Worm (Caenorhabditis elegans): ENCODE results near the gene Y37E11B.1.
"Not testable (repeated sequence)": the region's sequence is repeated elsewhere in the genome, so short reads cannot be mapped to it uniquely, and the experiment has no call there.

Gene Y37E11B.1

DNA sequence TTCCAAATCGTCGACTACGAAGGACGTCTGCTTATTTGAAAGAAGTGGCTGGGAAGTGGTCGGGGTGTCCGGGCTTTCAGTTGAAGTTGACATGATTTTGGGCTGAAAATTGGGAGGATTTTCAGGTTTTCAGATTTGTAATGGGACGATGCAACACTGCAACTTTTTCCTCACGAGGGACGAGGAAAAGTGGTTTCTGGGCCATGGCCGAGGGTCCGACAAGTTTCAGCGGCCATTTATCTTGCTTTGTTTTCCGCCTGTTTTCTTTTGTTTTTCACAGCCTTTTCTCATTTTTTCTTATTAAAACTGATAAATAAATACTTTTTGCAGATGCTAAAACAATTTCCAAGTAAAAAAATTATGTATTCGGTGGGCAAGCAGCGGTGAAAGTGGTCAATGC lies 3.4 kb downstream of the Y37E11B.1 start, which contains the start of gene blos-7:
blos-7 (minus strand) TSS at position 101 of the 400 bp plus-strand sequence.
- TF ChIP-seq elt-2 (tag; optimal IDR thresholded peaks at IDR 0.05); fax-1 (tag; optimal IDR thresholded peaks at IDR 0.05); K09A11.1 (tag; optimal IDR thresholded peaks at IDR 0.05; ENCODE audit: insufficient read depth): not testable (repeated sequence)

DNA sequence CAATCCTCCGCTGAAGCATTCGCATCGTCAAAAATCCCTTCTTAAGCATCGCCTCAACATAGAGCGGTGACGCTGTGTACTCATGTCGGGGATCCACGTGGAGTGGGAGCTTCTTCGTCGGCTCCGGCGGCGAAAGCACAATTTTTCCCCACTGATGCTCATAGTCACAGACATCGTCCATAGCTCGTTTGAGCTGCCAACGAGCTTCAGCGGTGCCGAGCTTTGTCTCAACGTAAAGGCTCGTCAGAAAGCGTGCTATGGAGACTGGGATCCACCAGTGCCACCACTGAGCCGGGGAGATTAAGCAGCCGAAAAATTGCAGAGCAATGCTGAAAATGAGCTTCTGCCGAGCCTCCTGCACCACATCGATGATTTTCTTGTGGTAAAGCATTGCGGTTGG lies 11.4 kb downstream of the Y37E11B.1 start:
- TF ChIP-seq fax-1 (tag; optimal IDR thresholded peaks at IDR 0.05) (no peak), pqm-1 (tag; optimal IDR thresholded peaks at IDR 0.05) (no peak), pha-4 (tag; optimal IDR thresholded peaks at IDR 0.05) (no peak), gmeb-2 (tag; optimal IDR thresholded peaks at IDR 0.05) (no peak), Y22D7AL.16 (tag; optimal IDR thresholded peaks at IDR 0.05) (no peak), lin-11 (tag; optimal IDR thresholded peaks at IDR 0.05) (no peak), syd-9 (tag; optimal IDR thresholded peaks at IDR 0.05) (no peak), ref-2 (tag; optimal IDR thresholded peaks at IDR 0.05) (no peak), tbx-2 (tag; optimal IDR thresholded peaks at IDR 0.05) (no peak), unc-55 (GFP tag; optimal IDR thresholded peaks at IDR 0.05) (no peak), ceh-45 (GFP tag; IDR thresholded peaks at IDR 0.05) (no peak), pha-2 (tag; optimal IDR thresholded peaks at IDR 0.05) (no peak), ceh-48 (tag; optimal IDR thresholded peaks at IDR 0.05) (no peak), hlh-15 (tag; optimal IDR thresholded peaks at IDR 0.05) (no peak), rnt-1 (tag; optimal IDR thresholded peaks at IDR 0.05) (no peak), nhr-11 (tag; optimal IDR thresholded peaks at IDR 0.05) (no peak), mec-3 (tag; optimal IDR thresholded peaks at IDR 0.05; ENCODE audit: borderline replicate concordance) (no peak), ama-1 (optimal IDR thresholded peaks at IDR 0.05) (no peak), sox-2 (GFP tag; IDR thresholded peaks at IDR 0.05) (no peak)

DNA sequence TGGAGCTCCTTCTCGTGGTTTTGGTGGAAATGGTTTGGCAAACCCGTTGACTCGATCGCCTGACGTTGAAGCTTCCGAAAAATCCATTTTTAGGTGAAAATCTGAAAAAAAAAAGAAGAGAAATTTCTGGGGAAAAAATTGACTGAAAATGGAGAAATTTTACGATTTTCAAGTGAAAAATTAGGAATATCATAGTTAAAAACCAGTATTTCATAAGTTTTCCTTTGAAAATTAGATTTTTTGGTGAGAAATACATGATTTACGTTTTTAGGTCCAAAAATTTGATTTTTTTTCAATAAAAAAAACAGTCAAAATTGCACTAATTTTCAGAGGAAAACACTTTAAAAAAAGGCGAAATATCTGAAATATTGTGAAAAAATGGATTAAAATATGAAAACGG lies 14.1 kb downstream of the Y37E11B.1 start, which contains the start of gene taf-2:
taf-2 (minus strand) TSS at position 101 of the 400 bp plus-strand sequence.
- TF ChIP-seq pros-1 (tag; optimal IDR thresholded peaks at IDR 0.05) (no peak), odd-2 (tag; optimal IDR thresholded peaks at IDR 0.05) (no peak), ceh-45 (GFP tag; IDR thresholded peaks at IDR 0.05) (no peak), ets-4 (tag; optimal IDR thresholded peaks at IDR 0.05) (no peak), syd-9 (tag; optimal IDR thresholded peaks at IDR 0.05) (no peak)

DNA sequence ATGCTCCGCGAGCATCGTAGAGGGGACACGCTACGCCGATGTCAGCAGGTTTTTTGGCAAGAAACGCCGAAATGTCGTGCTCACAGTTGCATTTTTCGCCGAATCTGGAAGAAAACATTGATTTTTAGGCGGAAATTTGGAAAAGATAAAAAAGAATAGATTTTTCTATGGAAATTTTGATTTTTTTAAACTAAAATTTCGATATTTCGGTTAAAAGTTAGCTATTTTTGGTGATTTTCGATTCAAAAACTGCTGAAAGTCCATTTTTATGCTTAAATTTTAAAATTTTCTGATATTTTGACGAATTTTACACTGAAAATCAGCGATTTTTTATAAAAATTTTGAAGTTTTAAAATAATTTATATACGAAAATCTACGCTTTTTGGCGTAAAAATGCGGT lies 17.9 kb downstream of the Y37E11B.1 start:
- no peak for TF ChIP-seq C08G9.2 (tag; optimal IDR thresholded peaks at IDR 0.05)
- TF ChIP-seq pax-1 (tag; optimal IDR thresholded peaks at IDR 0.05) = no peak
- TF ChIP-seq ceh-6 (GFP tag; optimal IDR thresholded peaks at IDR 0.05) = no peak
- TF ChIP-seq ceh-22 (tag; optimal IDR thresholded peaks at IDR 0.05) = no peak
- no peak for TF ChIP-seq ceh-30 (tag; optimal IDR thresholded peaks at IDR 0.05)
- TF ChIP-seq unc-86 (tag; optimal IDR thresholded peaks at IDR 0.05) = no peak
- TF ChIP-seq dmd-4 (tag; optimal IDR thresholded peaks at IDR 0.05; ENCODE audit: borderline replicate concordance) = no peak
- TF ChIP-seq unc-55 (GFP tag; optimal IDR thresholded peaks at IDR 0.05) = no peak
- TF ChIP-seq ceh-9 (tag; optimal IDR thresholded peaks at IDR 0.05) = no peak
- no peak for TF ChIP-seq T23F11.4 (GFP tag; optimal IDR thresholded peaks at IDR 0.05)
- TF ChIP-seq npax-4 (tag; optimal IDR thresholded peaks at IDR 0.05) = no peak
- TF ChIP-seq Y22D7AL.16 (tag; optimal IDR thresholded peaks at IDR 0.05) = no peak
- TF ChIP-seq F13H6.1 (tag; optimal IDR thresholded peaks at IDR 0.05) = no peak
- TF ChIP-seq hlh-15 (tag; optimal IDR thresholded peaks at IDR 0.05) = no peak
- TF ChIP-seq nfya-1 (tag; optimal IDR thresholded peaks at IDR 0.05) = no peak
- no peak for TF ChIP-seq madf-2 (tag; optimal IDR thresholded peaks at IDR 0.05)

DNA sequence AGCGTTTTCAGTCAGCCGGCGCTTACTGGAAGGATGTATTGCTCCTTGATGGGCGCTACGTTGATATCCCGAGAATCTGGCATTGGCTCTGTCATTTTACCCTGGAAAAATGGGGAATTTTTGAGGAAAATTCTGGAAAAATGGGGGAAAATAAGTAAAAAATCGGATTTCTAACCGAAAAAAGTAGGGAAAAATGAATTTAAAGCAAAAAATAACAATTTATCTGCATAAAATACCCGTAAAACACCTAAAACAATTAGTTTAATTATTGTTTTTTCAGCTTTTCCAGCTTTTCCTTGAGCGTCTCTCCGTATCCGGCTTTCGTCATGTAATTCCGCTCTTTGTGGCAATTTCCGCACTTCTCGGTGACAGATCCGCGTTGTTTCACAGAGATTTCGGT lies 19.0 kb downstream of the Y37E11B.1 start, which contains the start of gene Y37E11B.5:
Y37E11B.5 (minus strand) TSS at position 101 of the 400 bp plus-strand sequence.
- TF ChIP-seq pha-2 (tag; optimal IDR thresholded peaks at IDR 0.05) = no peak
- no peak for TF ChIP-seq gmeb-2 (tag; optimal IDR thresholded peaks at IDR 0.05)
- no peak for TF ChIP-seq sox-2 (GFP tag; IDR thresholded peaks at IDR 0.05)
